Fruit fly (Drosophila melanogaster) whole organism, embryonic: Measurements from ENCODE around the gene VGlut.
A peak's percentile ranks its signal among the peaks of the same experiment; 100 is the strongest.

Source experiments
- Atf3 ChIP-seq: fragments of 200-800 bp; sonication (Bioruptor generic); optimal IDR thresholded peaks from 3 replicates; lab custom pipeline; 2016; ENCODE audit warnings: missing biosample characterization, missing genetic modification characterization
- CG10654 ChIP-seq: fragments of 200-800 bp; sonication (Bioruptor generic); optimal IDR thresholded peaks from 2 replicates; lab custom pipeline; 2016; ENCODE audit warnings: missing biosample characterization, missing genetic modification characterization
- CG11695 ChIP-seq: fragments of 200-800 bp; sonication (Bioruptor generic); IDR thresholded peaks from 3 replicates; pipeline ENCODE4 v1.3.6; 2022; ENCODE audit warnings: missing biosample characterization, missing genetic modification characterization
- CG1233 ChIP-seq: fragments of 200-800 bp; sonication (Bioruptor generic); optimal IDR thresholded peaks from 4 replicates; lab custom pipeline; 2018; ENCODE audit warnings: missing biosample characterization, mild to moderate bottlenecking, missing genetic modification characterization
- CG14441 ChIP-seq: fragments of 200-800 bp; sonication (Bioruptor generic); IDR thresholded peaks from 2 replicates; pipeline ENCODE4 v1.3.6; 2022; ENCODE audit warnings: missing biosample characterization, missing genetic modification characterization
- CG17361 ChIP-seq: fragments of 200-800 bp; sonication (Bioruptor generic); IDR thresholded peaks from 3 replicates; pipeline ENCODE4 v1.3.6; 2022; ENCODE audit warnings: missing biosample characterization, missing genetic modification characterization
- CG30403 ChIP-seq: fragments of 200-800 bp; sonication (Bioruptor generic); optimal IDR thresholded peaks from 3 replicates; lab custom pipeline; 2016; ENCODE audit warnings: missing biosample characterization, missing genetic modification characterization
- CG3407 ChIP-seq: fragments of 200-800 bp; sonication (Bioruptor generic); optimal IDR thresholded peaks from 2 replicates; lab custom pipeline; 2018; ENCODE audit warnings: missing biosample characterization, mild to moderate bottlenecking, missing genetic modification characterization
- CG3726 ChIP-seq: fragments of 200-800 bp; sonication (Bioruptor generic); IDR thresholded peaks from 3 replicates; pipeline ENCODE4, ENCODE4 v1.3.6; 2022; ENCODE audit warnings: missing biosample characterization, missing genetic modification characterization
- CG4404 ChIP-seq: fragments of 200-800 bp; sonication (Bioruptor generic); IDR thresholded peaks from 2 replicates; pipeline ENCODE4 v1.3.6; 2022; ENCODE audit warnings: missing biosample characterization, missing genetic modification characterization
- CG8388 ChIP-seq: fragments of 200-800 bp; sonication (Bioruptor generic); optimal IDR thresholded peaks from 2 replicates; lab custom pipeline; 2019; ENCODE audit warnings: missing biosample characterization, mild to moderate bottlenecking, missing genetic modification characterization, moderate library complexity
- CG8944 ChIP-seq: fragments of 200-800 bp; sonication (Bioruptor generic); optimal IDR thresholded peaks from 3 replicates; lab custom pipeline; 2016; ENCODE audit warnings: missing biosample characterization, missing genetic modification characterization
- CG9876 ChIP-seq: fragments of 200-800 bp; sonication (Bioruptor generic); optimal IDR thresholded peaks from 2 replicates; lab custom pipeline; 2016; ENCODE audit warnings: missing biosample characterization, missing genetic modification characterization
- Dp ChIP-seq: fragments of 200-800 bp; sonication (Bioruptor generic); optimal IDR thresholded peaks from 2 replicates; lab custom pipeline; 2018; ENCODE audit warnings: missing biosample characterization, mild to moderate bottlenecking, missing genetic modification characterization, moderate library complexity
- Dref ChIP-seq: fragments of 200-800 bp; sonication (Bioruptor generic); IDR thresholded peaks from 2 replicates; pipeline ENCODE4 v1.3.6; 2022; ENCODE audit warnings: missing biosample characterization, missing genetic modification characterization
- ERR ChIP-seq: fragments of 200-800 bp; sonication (Bioruptor generic); optimal IDR thresholded peaks from 2 replicates; lab custom pipeline; 2016; ENCODE audit warnings: missing biosample characterization, missing genetic modification characterization
- Ets65A ChIP-seq: fragments of 200-800 bp; sonication (Bioruptor generic); peaks from one replicate; lab custom pipeline; 2016; ENCODE audit warnings: missing biosample characterization, missing genetic modification characterization
- H15 ChIP-seq: fragments of 200-800 bp; sonication (Bioruptor generic); IDR thresholded peaks from 3 replicates; pipeline ENCODE4 v1.3.6; 2022; ENCODE audit warnings: missing biosample characterization, missing genetic modification characterization
- Lpt ChIP-seq: fragments of >200 bp; optimal IDR thresholded peaks from 2 replicates; lab custom pipeline; 2018; ENCODE audit warnings: missing biosample characterization, missing genetic modification characterization
- NC2α ChIP-seq: fragments of 200-800 bp; sonication (Bioruptor generic); optimal IDR thresholded peaks from 2 replicates; lab custom pipeline; 2016; ENCODE audit warnings: missing biosample characterization, missing genetic modification characterization
- Opbp ChIP-seq: fragments of 200-800 bp; sonication (Bioruptor generic); IDR thresholded peaks from 3 replicates; pipeline ENCODE4 v1.3.6; 2022; ENCODE audit warnings: missing biosample characterization, missing genetic modification characterization; ENCODE audit not compliant: partially characterized antibody
- Tbp ChIP-seq: fragments of >200 bp; optimal IDR thresholded peaks from 2 replicates; lab custom pipeline; 2018; ENCODE audit warnings: missing biosample characterization, missing genetic modification characterization
- Vsx1 ChIP-seq: fragments of 200-800 bp; sonication (Bioruptor generic); optimal IDR thresholded peaks from 2 replicates; lab custom pipeline; 2017; ENCODE audit warnings: missing biosample characterization, mild to moderate bottlenecking, missing genetic modification characterization, missing genetic modification reagents
- amos ChIP-seq: fragments of 200-800 bp; sonication (Bioruptor generic); IDR thresholded peaks from 2 replicates; pipeline ENCODE4 v1.3.6; 2022; ENCODE audit warnings: missing biosample characterization, missing genetic modification characterization; ENCODE audit not compliant: partially characterized antibody
- cad ChIP-seq: fragments of >200 bp; optimal IDR thresholded peaks from 2 replicates; lab custom pipeline; 2017; ENCODE audit warnings: missing biosample characterization, missing genetic modification characterization
- cato ChIP-seq: fragments of 200-800 bp; sonication (Bioruptor generic); optimal IDR thresholded peaks from 2 replicates; lab custom pipeline; 2016; ENCODE audit warnings: missing biosample characterization, missing genetic modification characterization, borderline replicate concordance
- crc ChIP-seq: fragments of 200-800 bp; sonication (Bioruptor generic); optimal IDR thresholded peaks from 2 replicates; lab custom pipeline; 2016; ENCODE audit warnings: missing biosample characterization, missing genetic modification characterization
- ems ChIP-seq: fragments of 200-800 bp; sonication (Bioruptor generic); optimal IDR thresholded peaks from 3 replicates; lab custom pipeline; 2016; ENCODE audit warnings: missing biosample characterization, missing genetic modification characterization
- fd96Cb ChIP-seq: fragments of 200-800 bp; sonication (Bioruptor generic); optimal IDR thresholded peaks from 2 replicates; lab custom pipeline; 2018; ENCODE audit warnings: missing biosample characterization, mild to moderate bottlenecking, missing genetic modification characterization, moderate library complexity
- ham ChIP-seq: fragments of 200-800 bp; sonication (Bioruptor generic); IDR thresholded peaks from 2 replicates; pipeline ENCODE4 v1.3.6; 2022; ENCODE audit warnings: missing biosample characterization, missing genetic modification characterization
- ind ChIP-seq: fragments of 200-800 bp; sonication (Bioruptor generic); optimal IDR thresholded peaks from 3 replicates; lab custom pipeline; 2016; ENCODE audit warnings: missing biosample characterization, missing genetic modification characterization
- jumu ChIP-seq: fragments of 200-800 bp; sonication (Bioruptor generic); optimal IDR thresholded peaks from 3 replicates; lab custom pipeline; 2016; ENCODE audit warnings: missing biosample characterization, missing genetic modification characterization
- odd ChIP-seq: fragments of 200-800 bp; sonication (Bioruptor generic); optimal IDR thresholded peaks from 2 replicates; lab custom pipeline; 2017; ENCODE audit warnings: missing biosample characterization, mild to moderate bottlenecking, missing genetic modification characterization
- onecut ChIP-seq: fragments of 200-800 bp; sonication (Bioruptor generic); IDR thresholded peaks from 2 replicates; pipeline ENCODE4 v1.3.6; 2022; ENCODE audit warnings: missing biosample characterization, missing genetic modification characterization
- otp ChIP-seq: fragments of 200-800 bp; sonication (Bioruptor generic); IDR thresholded peaks from 3 replicates; pipeline ENCODE4, ENCODE4 v1.3.6; 2022; ENCODE audit warnings: missing biosample characterization, missing genetic modification characterization
- phol ChIP-seq: fragments of 200-800 bp; sonication (Bioruptor generic); optimal IDR thresholded peaks from 3 replicates; lab custom pipeline; 2018; ENCODE audit warnings: missing biosample characterization, mild to moderate bottlenecking, missing genetic modification characterization, moderate library complexity
- pros ChIP-seq: fragments of 200-800 bp; sonication (Bioruptor generic); optimal IDR thresholded peaks from 3 replicates; lab custom pipeline; 2019; ENCODE audit warnings: missing biosample characterization, mild to moderate bottlenecking, missing genetic modification characterization, moderate library complexity
- pzg ChIP-seq: fragments of 200-800 bp; sonication (Bioruptor generic); optimal IDR thresholded peaks from 3 replicates; lab custom pipeline; 2018; ENCODE audit warnings: missing biosample characterization, mild to moderate bottlenecking, missing genetic modification characterization, moderate library complexity
- rib ChIP-seq: fragments of 200-800 bp; sonication (Bioruptor generic); IDR thresholded peaks from 2 replicates; pipeline ENCODE4 v1.3.6; 2022; ENCODE audit warnings: missing biosample characterization, missing genetic modification characterization
- sima ChIP-seq: fragments of 200-800 bp; sonication (Bioruptor generic); optimal IDR thresholded peaks from 2 replicates; lab custom pipeline; 2016; ENCODE audit warnings: missing biosample characterization, missing genetic modification characterization
- sob ChIP-seq: fragments of 200-800 bp; sonication (Bioruptor generic); IDR thresholded peaks from 2 replicates; pipeline ENCODE4 v1.3.6; 2022; ENCODE audit warnings: missing biosample characterization, missing genetic modification characterization
- sr ChIP-seq: fragments of 200-800 bp; sonication (Bioruptor generic); IDR thresholded peaks from 3 replicates; pipeline ENCODE4 v1.3.6; 2022; ENCODE audit warnings: missing biosample characterization, missing genetic modification characterization
- ssp ChIP-seq: fragments of 200-800 bp; sonication (Bioruptor generic); IDR thresholded peaks from 2 replicates; pipeline ENCODE4 v1.3.6; 2022; ENCODE audit warnings: missing biosample characterization, missing genetic modification characterization
- unpg ChIP-seq: fragments of 200-800 bp; sonication (Bioruptor generic); optimal IDR thresholded peaks from 3 replicates; lab custom pipeline; 2018; ENCODE audit warnings: missing biosample characterization, mild to moderate bottlenecking, missing genetic modification characterization, moderate library complexity

VGlut gene

DNA sequence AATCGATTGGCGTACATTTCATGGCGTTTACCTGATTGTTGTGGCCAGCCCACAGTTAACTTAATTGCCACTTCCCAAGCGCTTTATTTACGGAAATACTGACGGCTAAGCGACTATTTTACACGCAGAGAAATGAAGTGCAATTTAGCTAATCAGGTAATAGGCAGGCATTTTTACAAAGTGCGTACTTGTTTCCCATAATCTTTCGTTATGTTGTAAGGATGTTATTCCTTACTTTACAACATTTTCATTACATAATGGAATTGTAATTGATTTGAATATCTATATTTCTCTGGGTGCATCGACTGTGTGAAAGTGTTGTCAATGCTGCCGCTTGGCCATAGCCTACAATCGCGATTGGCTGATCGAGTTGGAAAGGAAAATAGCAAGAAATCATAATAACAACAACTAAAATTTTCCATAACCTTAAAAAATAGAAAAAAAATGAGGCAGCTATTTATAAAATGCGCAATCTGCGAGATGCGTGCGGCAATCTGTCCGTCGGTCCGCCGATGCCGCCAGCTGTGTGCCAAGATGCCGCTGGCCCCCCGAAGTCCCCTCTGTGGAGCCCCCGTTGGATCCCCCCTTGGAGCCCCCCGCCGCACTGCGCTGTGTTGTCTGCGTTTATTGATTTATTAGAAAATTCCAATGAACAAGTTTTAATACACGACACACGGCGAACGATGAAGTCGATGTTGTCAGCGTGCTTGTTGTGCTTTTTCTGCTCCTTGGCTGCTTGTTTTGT lies 26.5 kb downstream of the VGlut start (continued):
- TF ChIP-seq ssp (GFP tag; lab: Robert Waterston, UW) (0 out of 2 replicates have a peak, but pooled peaks have one; percentile 14), CG3407 (GFP tag; lab: Kevin White, UChicago) (peak; percentile 20), odd (GFP tag; lab: Kevin White, UChicago) (no peak), rib (no peak), CG10654 (GFP tag; lab: Kevin White, UChicago) (peak; percentile 26), otp (GFP tag; lab: Robert Waterston, UW) (peak; percentile 54; the same call in 1 of the 3 replicates), phol (tag; lab: Kevin White, UChicago) (peak; percentile 69), CG8944 (GFP tag; lab: Kevin White, UChicago) (peak; percentile 35), sima (no peak), ems (GFP tag; lab: Kevin White, UChicago) (peak; percentile 32), CG11695 (GFP tag; lab: Robert Waterston, UW) (peak; percentile 59; the same call in 1 of the 3 replicates), CG9876 (GFP tag; lab: Kevin White, UChicago) (peak; percentile 8), fd96Cb (tag; lab: Kevin White, UChicago) (peak; percentile 65), crc (no peak), Dref (no peak), CG8388 (GFP tag; lab: Kevin White, UChicago) (peak; percentile 50), CG4404 (GFP tag; lab: Robert Waterston, UW) (no peak), sob (GFP tag; lab: Robert Waterston, UW) (peak; percentile 46; the same call in 1 of the 2 replicates), ERR (GFP tag; lab: Kevin White, UChicago) (no peak), cato (GFP tag; lab: Kevin White, UChicago) (peak; percentile 41), jumu (GFP tag; lab: Kevin White, UChicago) (no peak), Vsx1 (no peak), CG3726 (GFP tag; lab: Robert Waterston, UW) (no peak), CG30403 (peak; percentile 66), ham (GFP tag; lab: Robert Waterston, UW) (no peak), NC2α (GFP tag; lab: Kevin White, UChicago) (no peak), CG14441 (GFP tag; lab: Robert Waterston, UW) (peak; percentile 76), pros (GFP tag; lab: Kevin White, UChicago) (no peak), Atf3 (peak; percentile 38), Dp (GFP tag; lab: Kevin White, UChicago) (no peak), ind (GFP tag; lab: Kevin White, UChicago) (peak; percentile 65), H15 (GFP tag; lab: Robert Waterston, UW) (peak; percentile 57; the same call in 2 of the 3 replicates), Ets65A (peak; percentile 91), amos (GFP tag; lab: Robert Waterston, UW) (no peak), cad (GFP tag; lab: Kevin White, UChicago) (no peak), CG1233 (no peak), Opbp (GFP tag; lab: Robert Waterston, UW) (no peak), CG17361 (peak; percentile 41; the same call in 1 of the 3 replicates), pzg (no peak), Tbp (GFP tag; lab: Kevin White, UChicago) (no peak), onecut (0 out of 2 replicates have a peak, but pooled peaks have one; percentile 32), unpg (GFP tag; lab: Kevin White, UChicago) (peak; percentile 71), sr (peak; percentile 33; the same call in 1 of the 3 replicates), Lpt (no peak)
